Fruit fly (Drosophila melanogaster): ENCODE measurements around the gene CG12320.
A peak's percentile ranks its signal among the peaks of the same experiment; 100 is the strongest.

The CG12320 gene

DNA sequence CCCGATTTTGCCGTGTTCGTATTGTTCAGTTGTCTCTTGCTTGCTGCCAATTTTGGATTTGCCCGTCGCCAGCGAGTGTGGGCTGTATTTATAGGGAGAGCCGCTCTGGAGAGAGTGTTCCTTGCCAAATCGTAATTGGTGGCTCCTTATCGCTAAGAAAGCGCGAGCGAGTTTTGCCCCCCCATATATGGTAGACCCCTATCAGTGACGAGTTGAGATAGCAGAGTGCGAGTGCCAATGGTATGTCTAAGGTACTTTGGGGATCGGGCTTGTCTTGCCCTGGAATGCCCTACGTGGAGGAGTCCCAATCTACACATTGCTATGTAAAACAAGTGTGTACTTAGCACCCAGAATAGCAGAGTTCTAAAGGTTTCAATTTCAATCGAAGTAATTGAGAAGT, 27.0 kb upstream of the CG12320 start, which contains the start of gene CG7142 (continued):
- TF ChIP-seq Trl (optimal IDR thresholded peaks at IDR 0.05) = peak in 1 of 2 experiments; percentile 4
- no peak for TF ChIP-seq Trl (GFP tag; optimal IDR thresholded peaks at IDR 0.05)
- no peak for TF ChIP-seq CG34224 (GFP tag; IDR thresholded peaks at IDR 0.05; ENCODE audit: partially characterized antibody)
- TF ChIP-seq rib (GFP tag; IDR thresholded peaks at IDR 0.05) = no peak
- TF ChIP-seq zf30C (GFP tag; optimal IDR thresholded peaks at IDR 0.05) = no peak
- TF ChIP-seq salm (tag; optimal IDR thresholded peaks at IDR 0.05) = no peak
- TF ChIP-seq pzg (GFP tag; optimal IDR thresholded peaks at IDR 0.05) = no peak
- no peak for TF ChIP-seq Hr3 (GFP tag; optimal IDR thresholded peaks at IDR 0.05)
- TF ChIP-seq Hmr (GFP tag; optimal IDR thresholded peaks at IDR 0.05) = peak; percentile 21
- TF ChIP-seq grn (GFP tag; optimal IDR thresholded peaks at IDR 0.05) = peak; percentile 14
- TF ChIP-seq CG10274 (GFP tag; optimal IDR thresholded peaks at IDR 0.05) = peak; percentile 73
- TF ChIP-seq CG11560 (tag; IDR thresholded peaks at IDR 0.05) = no peak
- TF ChIP-seq CG4282 (GFP tag; optimal IDR thresholded peaks at IDR 0.05) = no peak
- TF ChIP-seq stc (GFP tag; IDR thresholded peaks at IDR 0.05) = no peak
- no peak for TF ChIP-seq CkIIα-i1 (GFP tag; IDR thresholded peaks at IDR 0.05)
- 0 out of 2 replicates have a peak, but pooled peaks have one; percentile 5 for TF ChIP-seq CG5953 (GFP tag; IDR thresholded peaks at IDR 0.05)
- peak; percentile 63 for TF ChIP-seq Med (GFP tag)
- no peak for TF ChIP-seq twi (tag; optimal IDR thresholded peaks at IDR 0.05)
- TF ChIP-seq Sin3A (optimal IDR thresholded peaks at IDR 0.05) = no peak
- no peak for TF ChIP-seq CG18619 (GFP tag; optimal IDR thresholded peaks at IDR 0.05)
- TF ChIP-seq Atf-2 (GFP tag; optimal IDR thresholded peaks at IDR 0.05) = no peak
- 0 out of 2 replicates have a peak, but pooled peaks have one; percentile 35 for TF ChIP-seq GATAe (GFP tag; conservative IDR thresholded peaks at IDR 0.05)
- no peak for TF ChIP-seq peb (GFP tag; IDR thresholded peaks at IDR 0.05)
- no peak for TF ChIP-seq CG6791 (GFP tag; IDR thresholded peaks at IDR 0.05; ENCODE audit: partially characterized antibody)
- no peak for TF ChIP-seq CG7745 (tag; optimal IDR thresholded peaks at IDR 0.05)
- peak; percentile 56 for TF ChIP-seq exex (tag; optimal IDR thresholded peaks at IDR 0.05)
- peak; percentile 31 for TF ChIP-seq mirr (GFP tag; optimal IDR thresholded peaks at IDR 0.05)
- no peak for TF ChIP-seq trh (GFP tag; optimal IDR thresholded peaks at IDR 0.05)
- no peak for TF ChIP-seq Side (GFP tag; optimal IDR thresholded peaks at IDR 0.05)
- TF ChIP-seq Hand (GFP tag; optimal IDR thresholded peaks at IDR 0.05) = no peak
- no peak for TF ChIP-seq sens (GFP tag)
- no peak for TF ChIP-seq amos (GFP tag; IDR thresholded peaks at IDR 0.05; ENCODE audit: partially characterized antibody)
- no peak for TF ChIP-seq z (GFP tag; IDR thresholded peaks at IDR 0.05)
- no peak for TF ChIP-seq wek (GFP tag; optimal IDR thresholded peaks at IDR 0.05)
- TF ChIP-seq Rx (GFP tag; IDR thresholded peaks at IDR 0.05) = no peak
- no peak for TF ChIP-seq danr (GFP tag; IDR thresholded peaks at IDR 0.05)
- TF ChIP-seq HmgD (GFP tag; optimal IDR thresholded peaks at IDR 0.05) = no peak
- TF ChIP-seq lov (optimal IDR thresholded peaks at IDR 0.05) = no peak
- no peak for TF ChIP-seq lov (GFP tag; IDR thresholded peaks at IDR 0.05)
- TF ChIP-seq Nf-YA (GFP tag; IDR thresholded peaks at IDR 0.05) = no peak
- TF ChIP-seq CG8388 (GFP tag; optimal IDR thresholded peaks at IDR 0.05) = no peak
- no peak for TF ChIP-seq sima (GFP tag; optimal IDR thresholded peaks at IDR 0.05)
- TF ChIP-seq lab (GFP tag; optimal IDR thresholded peaks at IDR 0.05) = peak; percentile 5
- TF ChIP-seq CG7357 (GFP tag; IDR thresholded peaks at IDR 0.05) = no peak
- peak; percentile 55 for TF ChIP-seq sd (tag; optimal IDR thresholded peaks at IDR 0.05)
- no peak for TF ChIP-seq psq (GFP tag; optimal IDR thresholded peaks at IDR 0.05)
- TF ChIP-seq cad (GFP tag; optimal IDR thresholded peaks at IDR 0.05) = no peak
- TF ChIP-seq onecut (GFP tag; IDR thresholded peaks at IDR 0.05) = no peak
- TF ChIP-seq sug (tag; optimal IDR thresholded peaks at IDR 0.05) = peak; percentile 91
- no peak for TF ChIP-seq Hey (tag; optimal IDR thresholded peaks at IDR 0.05)
- no peak for TF ChIP-seq crp (GFP tag; optimal IDR thresholded peaks at IDR 0.05)
- TF ChIP-seq HHEX (GFP tag; optimal IDR thresholded peaks at IDR 0.05) = no peak
- no peak for TF ChIP-seq zen (tag; optimal IDR thresholded peaks at IDR 0.05)

Measured in whole organism, embryonic.